Fruit fly (Drosophila melanogaster): ENCODE measurements around the gene CG9095.

CG9095 gene

DNA sequence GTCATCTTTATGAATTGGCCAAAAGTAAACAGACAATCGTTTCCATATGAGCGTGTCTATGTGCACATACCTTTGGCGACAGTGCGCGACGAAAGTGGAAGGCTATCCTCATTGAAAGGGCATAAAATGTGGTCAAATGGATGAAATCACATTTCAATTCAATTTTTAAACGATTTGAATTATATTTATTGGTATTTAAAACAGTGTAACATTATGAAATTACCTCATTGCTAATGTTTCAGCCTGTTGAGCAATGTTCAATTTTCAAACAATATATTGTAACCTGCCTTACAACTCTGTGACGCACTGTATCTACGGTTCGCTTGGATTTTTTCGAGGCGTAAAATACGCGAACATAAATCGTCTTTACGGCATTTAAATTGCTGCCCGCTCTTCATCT lies 42.9 kb downstream of the CG9095 start:
- TF ChIP-seq Rx (GFP tag; IDR thresholded peaks at IDR 0.05) (no peak), CG4730 (GFP tag; IDR thresholded peaks at IDR 0.05) (0 out of 2 replicates have a peak, but pooled peaks have one; percentile 6), CG15479 (GFP tag; optimal IDR thresholded peaks at IDR 0.05) (no peak), TFAM (GFP tag; optimal IDR thresholded peaks at IDR 0.05) (no peak), tll (GFP tag; optimal IDR thresholded peaks at IDR 0.05) (no peak), CG31441 (GFP tag; IDR thresholded peaks at IDR 0.05) (peak; percentile 43), Deaf1 (tag; optimal IDR thresholded peaks at IDR 0.05) (peak; percentile 9), CG13624 (GFP tag; optimal IDR thresholded peaks at IDR 0.05) (peak; percentile 33), CG13296 (GFP tag; optimal IDR thresholded peaks at IDR 0.05) (peak; percentile 33), bigmax (GFP tag; optimal IDR thresholded peaks at IDR 0.05) (no peak), Dbx (GFP tag; IDR thresholded peaks at IDR 0.05) (peak; percentile 48; the same call in 2 of the 3 replicates), sc (optimal IDR thresholded peaks at IDR 0.05) (no peak), sc (GFP tag; optimal IDR thresholded peaks at IDR 0.05) (no peak), Atf6 (GFP tag; IDR thresholded peaks at IDR 0.05) (peak; percentile 73), MBD-R2 (GFP tag; IDR thresholded peaks at IDR 0.05) (peak; percentile 20; the same call in 1 of the 2 replicates), Dek (tag; optimal IDR thresholded peaks at IDR 0.05) (peak; percentile 49), CG10462 (GFP tag; optimal IDR thresholded peaks at IDR 0.05) (no peak), Hr51 (GFP tag; optimal IDR thresholded peaks at IDR 0.05) (peak; percentile 1 to 62), schlank (tag; optimal IDR thresholded peaks at IDR 0.05) (peak; percentile 62), tna (GFP tag; IDR thresholded peaks at IDR 0.05; ENCODE audit: partially characterized antibody) (no peak), CG16815 (GFP tag; optimal IDR thresholded peaks at IDR 0.05) (peak; percentile 28), Adf1 (GFP tag; IDR thresholded peaks at IDR 0.05) (0 out of 2 replicates have a peak, but pooled peaks have one; percentile 26), CG4404 (GFP tag; IDR thresholded peaks at IDR 0.05) (peak; percentile 54), Hey (tag; optimal IDR thresholded peaks at IDR 0.05) (no peak), H15 (GFP tag; IDR thresholded peaks at IDR 0.05) (0 out of 3 replicates have a peak, but pooled peaks have one; percentile 16), fd96Cb (tag; optimal IDR thresholded peaks at IDR 0.05) (no peak), lola (GFP tag; optimal IDR thresholded peaks at IDR 0.05) (no peak), CG7839 (tag; optimal IDR thresholded peaks at IDR 0.05) (peak; percentile 62), CG18476 (GFP tag; optimal IDR thresholded peaks at IDR 0.05) (no peak), CG7786 (GFP tag; optimal IDR thresholded peaks at IDR 0.05) (peak; percentile 28), unpg (GFP tag; optimal IDR thresholded peaks at IDR 0.05) (peak; percentile 41), CG7556 (GFP tag; optimal IDR thresholded peaks at IDR 0.05) (peak; percentile 22), run (tag; optimal IDR thresholded peaks at IDR 0.05) (peak; percentile 18), CG11695 (GFP tag; IDR thresholded peaks at IDR 0.05) (peak; percentile 67; the same call in 2 of the 3 replicates), CG18262 (tag; optimal IDR thresholded peaks at IDR 0.05) (peak; percentile 12), slbo (GFP tag; IDR thresholded peaks at IDR 0.05) (peak; percentile 76), chinmo (GFP tag; IDR thresholded peaks at IDR 0.05; ENCODE audit: partially characterized antibody) (no peak), CG18599 (GFP tag; optimal IDR thresholded peaks at IDR 0.05) (peak; percentile 54), CG17361 (GFP tag; IDR thresholded peaks at IDR 0.05) (peak; percentile 30; the same call in 1 of the 3 replicates), Aef1 (GFP tag; IDR thresholded peaks at IDR 0.05) (peak; percentile 49), ssp (GFP tag; IDR thresholded peaks at IDR 0.05) (no peak), CG1233 (GFP tag; optimal IDR thresholded peaks at IDR 0.05) (peak; percentile 11), hkb (optimal IDR thresholded peaks at IDR 0.05) (no peak), hkb (GFP tag; IDR thresholded peaks at IDR 0.05) (peak; percentile 28; the same call in 1 of the 2 replicates), prd (optimal IDR thresholded peaks at IDR 0.05) (no peak), prd (GFP tag; IDR thresholded peaks at IDR 0.05) (peak; percentile 47; the same call in 1 of the 3 replicates), CG8924 (tag; optimal IDR thresholded peaks at IDR 0.05) (peak; percentile 14), tio (GFP tag; optimal IDR thresholded peaks at IDR 0.05) (peak; percentile 35), fd3F (GFP tag; optimal IDR thresholded peaks at IDR 0.05) (peak; percentile 6), CG7372 (GFP tag; IDR thresholded peaks at IDR 0.05) (peak; percentile 46; the same call in 1 of the 2 replicates)
